Worm (Caenorhabditis elegans) whole organism, L4 larva: ENCODE data around the gene dis-3.

Experiments
- T20F7.1 ChIP-seq: fragments of 200-800 bp; sonication (Bioruptor generic); optimal IDR thresholded peaks from 2 replicates; lab custom pipeline; 2018; ENCODE audit warnings: mild to moderate bottlenecking, missing genetic modification characterization, missing compliant biosample characterization
- ZK546.5 ChIP-seq, 2 experiments: sonication (generic microtip); optimal IDR thresholded peaks; 2 replicates each; lab custom pipeline; 2017; ENCODE audit warnings: missing biosample characterization in 2 of 2, missing genetic modification characterization in 2 of 2
- ceh-28 ChIP-seq: fragments of 150-350 bp; optimal IDR thresholded peaks from 2 replicates; lab custom pipeline; 2014; ENCODE audit warnings: missing biosample characterization, missing genetic modification reagents, missing genetic modification characterization
- ceh-82 ChIP-seq: sonication (generic microtip); optimal IDR thresholded peaks from 2 replicates; lab custom pipeline; 2017; ENCODE audit warnings: missing biosample characterization, missing genetic modification characterization
- ces-1 ChIP-seq: fragments of 150-350 bp; sonication (generic microtip); optimal IDR thresholded peaks from 4 replicates; lab custom pipeline; 2014; ENCODE audit warnings: missing biosample characterization, missing genetic modification reagents, missing genetic modification characterization
- dpl-1 ChIP-seq: fragments of 150-350 bp; optimal IDR thresholded peaks from 2 replicates; lab custom pipeline; 2014; ENCODE audit warnings: missing biosample characterization, missing genetic modification reagents, missing genetic modification characterization
- dve-1 ChIP-seq: sonication (generic microtip); optimal IDR thresholded peaks from 2 replicates; lab custom pipeline; 2017; ENCODE audit warnings: antibody characterized with exemption, mild to moderate bottlenecking, missing genetic modification characterization, missing compliant biosample characterization; ENCODE audit not compliant: insufficient read depth
- hif-1 ChIP-seq, 2 experiments: sonication (generic microtip); optimal IDR thresholded peaks; 2 replicates each; lab custom pipeline; 2016 to 2017; ENCODE audit warnings: missing compliant biosample characterization in 2 of 2, missing genetic modification characterization in 2 of 2, missing genetic modification reagents in 2 of 2, missing genotype in 2 of 2, mild to moderate bottlenecking in 1 of 2
- hlh-30 ChIP-seq: sonication (generic microtip); optimal IDR thresholded peaks from 2 replicates; lab custom pipeline; 2017; ENCODE audit warnings: antibody characterized with exemption, mild to moderate bottlenecking, missing genetic modification characterization, missing compliant biosample characterization; ENCODE audit not compliant: insufficient read depth
- mep-1 ChIP-seq: fragments of 150-350 bp; sonication (generic microtip); optimal IDR thresholded peaks from 3 replicates; lab custom pipeline; 2014; ENCODE audit warnings: missing biosample characterization, missing genetic modification characterization
- pha-4 ChIP-seq, 2 experiments: fragments of 150-350 bp in 1 of 2; fragments of 200-800 bp in 1 of 2; sonication (Bioruptor generic) in 1 of 2; IDR thresholded peaks in 1 of 2; optimal IDR thresholded peaks in 1 of 2; 2 replicates each; pipeline versions ENCODE4 v1.3.6 to Lab custom; 2014 to 2022; ENCODE audit warnings: missing genetic modification characterization in 2 of 2, missing genetic modification reagents in 2 of 2, missing biosample characterization in 1 of 2, missing compliant biosample characterization in 1 of 2
- unc-130 ChIP-seq: sonication (generic microtip); optimal IDR thresholded peaks from 2 replicates; lab custom pipeline; 2016; ENCODE audit warnings: missing genetic modification reagents, missing genetic modification characterization, missing compliant biosample characterization
- unc-62 ChIP-seq, 3 experiments: fragments of 150-350 bp in 1 of 3; sonication (generic microtip); optimal IDR thresholded peaks in 2 of 3; peaks in 1 of 3; 1 replicate in 1 of 3; 2 replicates in 2 of 3; lab custom pipeline; 2014 to 2017; ENCODE audit warnings: missing biosample characterization in 3 of 3, missing genetic modification characterization in 3 of 3, missing genetic modification reagents in 3 of 3, missing genotype in 1 of 3

DNA sequence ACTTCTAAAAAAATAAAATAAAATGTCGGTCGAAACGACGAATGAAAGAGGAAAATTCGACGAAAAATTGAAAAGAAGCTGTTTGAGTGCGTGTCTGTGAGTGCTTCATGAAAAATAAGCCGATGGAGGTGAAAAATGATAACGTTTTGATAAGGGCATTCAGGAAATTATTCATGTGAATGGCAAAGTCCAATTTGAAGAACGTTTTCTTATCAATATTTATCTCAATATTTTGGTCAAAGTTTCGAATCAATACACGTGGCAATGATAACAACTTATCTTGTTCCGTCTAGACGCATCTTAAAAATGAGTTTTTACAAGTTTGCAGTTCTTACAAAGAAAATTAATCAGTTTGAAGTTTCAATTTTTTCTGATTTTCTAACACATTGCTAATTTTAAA lies 37.8 kb upstream of the dis-3 start:
- TF ChIP-seq unc-130 (GFP tag; lab: Kevin White, UChicago), result no peak
- no peak for TF ChIP-seq unc-62 (GFP tag; optimal IDR thresholded peaks at IDR 0.05 in 1 of 2; lab: Kevin White, UChicago)
- TF ChIP-seq unc-62 (tag; optimal IDR thresholded peaks at IDR 0.05; lab: Kevin White, UChicago), result no peak
- TF ChIP-seq dpl-1 (GFP tag; lab: Kevin White, UChicago), result no peak
- no peak for TF ChIP-seq hif-1 (tag; optimal IDR thresholded peaks at IDR 0.05; lab: Kevin White, UChicago)
- no peak for TF ChIP-seq ZK546.5 (tag; optimal IDR thresholded peaks at IDR 0.05; lab: Kevin White, UChicago)
- TF ChIP-seq T20F7.1 (GFP tag; lab: Kevin White, UChicago), result peak; percentile 21
- TF ChIP-seq dve-1, result peak; percentile 93
- no peak for TF ChIP-seq ces-1
- TF ChIP-seq pha-4 (GFP tag; IDR thresholded peaks at IDR 0.05; lab: Robert Waterston, UW), result 0 out of 2 replicates have a peak, but pooled peaks have one; percentile 16
- no peak for TF ChIP-seq pha-4 (tag; optimal IDR thresholded peaks at IDR 0.05; lab: Kevin White, UChicago)
- no peak for TF ChIP-seq ceh-82 (tag; lab: Kevin White, UChicago)
- TF ChIP-seq mep-1, result no peak
- peak; percentile 44 for TF ChIP-seq hlh-30
- TF ChIP-seq ceh-28, result no peak
